ENCODE assay signal across 3 fruit fly cellular contexts in genomic region chr2L:1158519-1159319, dm6.
A peak's percentile ranks its signal among the peaks of the same experiment; 100 is the strongest.
TF ChIP-seq lines count a peak whose summit lies in the region.

Gene Tango14, plus strand, starts transcription at chr2L:1158661.

- no peak for TF ChIP-seq CTCF in whole organism, embryonic (GFP tag; optimal IDR thresholded peaks at IDR 0.05; lab: Kevin White, UChicago)

TF ChIP-seq in whole organism, embryonic, 481 proteins besides CTCF, POLR2A, EP300 and RAD21 (continues in another document):
- TF ChIP-seq cad (GFP tag; optimal IDR thresholded peaks at IDR 0.05; lab: Kevin White, UChicago) (no peak), CG9797 (GFP tag; optimal IDR thresholded peaks at IDR 0.05; lab: Kevin White, UChicago) (peak; percentile 24), CG3065 (GFP tag; optimal IDR thresholded peaks at IDR 0.05; lab: Kevin White, UChicago) (no peak), CG10979 (tag; optimal IDR thresholded peaks at IDR 0.05; lab: Kevin White, UChicago) (no peak), CG9727 (GFP tag; optimal IDR thresholded peaks at IDR 0.05; lab: Kevin White, UChicago) (no peak), pzg (GFP tag; optimal IDR thresholded peaks at IDR 0.05; lab: Kevin White, UChicago) (no peak), cwo (GFP tag; optimal IDR thresholded peaks at IDR 0.05; lab: Kevin White, UChicago) (peak; percentile 68), CG4424 (GFP tag; optimal IDR thresholded peaks at IDR 0.05; lab: Kevin White, UChicago) (no peak), Dll (GFP tag; IDR thresholded peaks at IDR 0.05; lab: Robert Waterston, UW; ENCODE audit: partially characterized antibody) (0 out of 4 replicates have a peak, but pooled peaks have one; percentile 20), Bgb (GFP tag; IDR thresholded peaks at IDR 0.05; lab: Robert Waterston, UW; ENCODE audit: partially characterized antibody) (peak; percentile 45; the same call in 1 of the 2 replicates), dpn (GFP tag; optimal IDR thresholded peaks at IDR 0.05; lab: Kevin White, UChicago) (no peak), BtbVII (GFP tag; optimal IDR thresholded peaks at IDR 0.05; lab: Kevin White, UChicago) (no peak), Hsf (GFP tag; optimal IDR thresholded peaks at IDR 0.05; lab: Kevin White, UChicago) (no peak), CrebB (tag; optimal IDR thresholded peaks at IDR 0.05; lab: Kevin White, UChicago) (no peak), CG18262 (tag; optimal IDR thresholded peaks at IDR 0.05; lab: Kevin White, UChicago) (peak; percentile 12), Max (GFP tag; optimal IDR thresholded peaks at IDR 0.05; lab: Kevin White, UChicago) (no peak), MESR4 (GFP tag; optimal IDR thresholded peaks at IDR 0.05; lab: Kevin White, UChicago) (peak; percentile 88), chinmo (GFP tag; IDR thresholded peaks at IDR 0.05; lab: Robert Waterston, UW; ENCODE audit: partially characterized antibody) (0 out of 4 replicates have a peak, but pooled peaks have one; percentile 34), hb (GFP tag; IDR thresholded peaks at IDR 0.05; lab: Robert Waterston, UW; ENCODE audit: partially characterized antibody) (0 out of 3 replicates have a peak, but pooled peaks have one; percentile 52), CG34422 (GFP tag; IDR thresholded peaks at IDR 0.05; lab: Robert Waterston, UW) (peak; percentile 78; the same call in 2 of the 3 replicates), vnd (GFP tag; IDR thresholded peaks at IDR 0.05; lab: Robert Waterston, UW; ENCODE audit: partially characterized antibody) (0 out of 3 replicates have a peak, but pooled peaks have one; percentile 22), Atf3 (GFP tag; optimal IDR thresholded peaks at IDR 0.05; lab: Kevin White, UChicago) (no peak), row (GFP tag; IDR thresholded peaks at IDR 0.05; lab: Robert Waterston, UW) (0 out of 3 replicates have a peak, but pooled peaks have one; percentile 53), CG1832 (GFP tag; optimal IDR thresholded peaks at IDR 0.05; lab: Kevin White, UChicago) (no peak), sens-2 (GFP tag; IDR thresholded peaks at IDR 0.05; lab: Robert Waterston, UW) (no peak), Kr (GFP tag; optimal IDR thresholded peaks at IDR 0.05; lab: Kevin White, UChicago) (no peak), sens (GFP tag; lab: Kevin White, UChicago) (peak; percentile 59), CG3995 (GFP tag; optimal IDR thresholded peaks at IDR 0.05; lab: Kevin White, UChicago) (peak; percentile 14)

TF ChIP-seq in whole organism, prepupa, 60 proteins besides CTCF, POLR2A, EP300 and RAD21:
- TF ChIP-seq svp (GFP tag; lab: Kevin White, UChicago) (peak; percentile 35), eg (GFP tag; IDR thresholded peaks at IDR 0.05; lab: Robert Waterston, UW) (peak; percentile 35; the same call in 1 of the 3 replicates), CG32006 (GFP tag; optimal IDR thresholded peaks at IDR 0.05; lab: Kevin White, UChicago) (no peak)

TF ChIP-seq in whole organism, pupa, 21 proteins besides CTCF, POLR2A, EP300 and RAD21:
- no peak for TF ChIP-seq EcR (GFP tag; optimal IDR thresholded peaks at IDR 0.05; lab: Kevin White, UChicago)
- TF ChIP-seq fd96Ca (GFP tag; IDR thresholded peaks at IDR 0.05; lab: Robert Waterston, UW) = 0 out of 3 replicates have a peak, but pooled peaks have one; percentile 38
- TF ChIP-seq CG4496 (GFP tag; IDR thresholded peaks at IDR 0.05; lab: Robert Waterston, UW) = 0 out of 3 replicates have a peak, but pooled peaks have one; percentile 42
